Fruit fly (Drosophila melanogaster) whole organism, wandering third instar larva: ENCODE measurements around the gene CG9095.

Experiments used
- CG9705 ChIP-seq: fragments of 200-800 bp; sonication (Bioruptor generic); optimal IDR thresholded peaks from 2 replicates; lab custom pipeline; 2018; ENCODE audit warnings: missing biosample characterization, mild to moderate bottlenecking, missing genetic modification characterization
- Mio ChIP-seq: sonication (Bioruptor generic); optimal IDR thresholded peaks from 2 replicates; lab custom pipeline; 2016; ENCODE audit warnings: missing biosample characterization, missing genetic modification characterization

- TF ChIP-seq Mio (no peak), CG9705 (GFP tag; lab: Kevin White, UChicago) (no peak)
These were observed 40.6 kb upstream of the CG9095 start for dm6 chrX:15203634-15204033.
